Fruit fly (Drosophila melanogaster) whole organism, embryonic: ENCODE measurements around the gene mRpL30.
A peak's percentile ranks its signal among the peaks of the same experiment; 100 is the strongest.

Experiments used
- Aef1 ChIP-seq: fragments of 200-800 bp; sonication (Bioruptor generic); IDR thresholded peaks from 3 replicates; pipeline ENCODE4 v1.3.6; 2022; ENCODE audit warnings: missing biosample characterization, missing genetic modification characterization
- Blimp-1 ChIP-seq: fragments of 200-800 bp; sonication (Bioruptor generic); optimal IDR thresholded peaks from 3 replicates; lab custom pipeline; 2018; ENCODE audit warnings: missing biosample characterization, missing genetic modification characterization, mild to moderate bottlenecking, moderate library complexity, missing genetic modification reagents
- CG10267 ChIP-seq: fragments of 200-800 bp; sonication (Bioruptor generic); optimal IDR thresholded peaks from 2 replicates; lab custom pipeline; 2018; ENCODE audit warnings: missing biosample characterization, mild to moderate bottlenecking, missing genetic modification characterization, moderate library complexity
- CG11398 ChIP-seq: fragments of 200-800 bp; sonication (Bioruptor generic); optimal IDR thresholded peaks from 2 replicates; lab custom pipeline; 2016; ENCODE audit warnings: missing biosample characterization, missing genetic modification characterization
- CG12659 ChIP-seq: fragments of 200-800 bp; sonication (Bioruptor generic); optimal IDR thresholded peaks from 3 replicates; lab custom pipeline; 2017; ENCODE audit warnings: mild to moderate bottlenecking, missing biosample characterization, missing genetic modification reagents, missing genetic modification characterization
- CG13775 ChIP-seq: fragments of 200-800 bp; sonication (Bioruptor generic); optimal IDR thresholded peaks from 3 replicates; lab custom pipeline; 2017; ENCODE audit warnings: missing biosample characterization, mild to moderate bottlenecking, missing genetic modification characterization
- CG15269 ChIP-seq: fragments of 200-800 bp; sonication (Bioruptor generic); optimal IDR thresholded peaks from 2 replicates; lab custom pipeline; 2018; ENCODE audit warnings: missing biosample characterization, mild to moderate bottlenecking, missing genetic modification characterization, moderate library complexity
- CG16863 ChIP-seq: fragments of 200-800 bp; sonication (Bioruptor generic); optimal IDR thresholded peaks from 3 replicates; lab custom pipeline; 2016; ENCODE audit warnings: missing biosample characterization, missing genetic modification characterization
- CG18599 ChIP-seq: fragments of 200-800 bp; sonication (Bioruptor generic); optimal IDR thresholded peaks from 3 replicates; lab custom pipeline; 2017; ENCODE audit warnings: missing biosample characterization, missing genetic modification characterization, mild to moderate bottlenecking, moderate library complexity, missing genetic modification reagents
- CG30431 ChIP-seq: fragments of 200-800 bp; sonication (Bioruptor generic); optimal IDR thresholded peaks from 2 replicates; lab custom pipeline; 2017; ENCODE audit warnings: missing biosample characterization, missing genetic modification characterization
- CG3407 ChIP-seq: fragments of 200-800 bp; sonication (Bioruptor generic); optimal IDR thresholded peaks from 2 replicates; lab custom pipeline; 2018; ENCODE audit warnings: missing biosample characterization, mild to moderate bottlenecking, missing genetic modification characterization
- CG4328 ChIP-seq: fragments of 200-800 bp; sonication (Bioruptor generic); optimal IDR thresholded peaks from 3 replicates; lab custom pipeline; 2017; ENCODE audit warnings: missing biosample characterization, missing genetic modification reagents, missing genetic modification characterization
- CG4404 ChIP-seq: fragments of 200-800 bp; sonication (Bioruptor generic); IDR thresholded peaks from 2 replicates; pipeline ENCODE4 v1.3.6; 2022; ENCODE audit warnings: missing biosample characterization, missing genetic modification characterization
- CG7839 ChIP-seq: fragments of 200-800 bp; sonication (Bioruptor generic); optimal IDR thresholded peaks from 3 replicates; lab custom pipeline; 2018; ENCODE audit warnings: missing biosample characterization, mild to moderate bottlenecking, missing genetic modification characterization, moderate library complexity
- CG7928 ChIP-seq: fragments of 200-800 bp; sonication (Bioruptor generic); optimal IDR thresholded peaks from 2 replicates; lab custom pipeline; 2017; ENCODE audit warnings: missing biosample characterization, mild to moderate bottlenecking, missing genetic modification characterization
- CG8388 ChIP-seq: fragments of 200-800 bp; sonication (Bioruptor generic); optimal IDR thresholded peaks from 2 replicates; lab custom pipeline; 2019; ENCODE audit warnings: missing biosample characterization, mild to moderate bottlenecking, missing genetic modification characterization, moderate library complexity
- CoRest ChIP-seq: fragments of 200-800 bp; sonication (Bioruptor generic); optimal IDR thresholded peaks from 3 replicates; lab custom pipeline; 2018; ENCODE audit warnings: missing biosample characterization, mild to moderate bottlenecking, missing genetic modification characterization, moderate library complexity
- Dip2 ChIP-seq: fragments of 200-800 bp; sonication (Bioruptor generic); IDR thresholded peaks from 2 replicates; pipeline ENCODE4 v1.3.6; 2022; ENCODE audit warnings: missing biosample characterization, missing genetic modification characterization
- Dll ChIP-seq: fragments of 200-800 bp; sonication (Bioruptor generic); IDR thresholded peaks from 4 replicates; pipeline ENCODE4 v1.3.6; 2022; ENCODE audit warnings: missing biosample characterization, missing genetic modification characterization; ENCODE audit not compliant: partially characterized antibody
- Doc3 ChIP-seq: fragments of 200-800 bp; sonication (Bioruptor generic); IDR thresholded peaks from 3 replicates; pipeline ENCODE4 v1.3.6; 2022; ENCODE audit warnings: missing biosample characterization, missing genetic modification characterization; ENCODE audit not compliant: partially characterized antibody
- Drgx ChIP-seq: fragments of 200-800 bp; sonication (Bioruptor generic); IDR thresholded peaks from 2 replicates; pipeline ENCODE4 v1.3.6; 2022; ENCODE audit warnings: missing biosample characterization, missing genetic modification characterization
- ERR ChIP-seq: fragments of 200-800 bp; sonication (Bioruptor generic); optimal IDR thresholded peaks from 2 replicates; lab custom pipeline; 2016; ENCODE audit warnings: missing biosample characterization, missing genetic modification characterization
- Hsf ChIP-seq: fragments of 200-800 bp; sonication (Bioruptor generic); optimal IDR thresholded peaks from 3 replicates; lab custom pipeline; 2016; ENCODE audit warnings: missing biosample characterization, missing genetic modification characterization
- Nf-YA ChIP-seq: fragments of 200-800 bp; sonication (Bioruptor generic); IDR thresholded peaks from 2 replicates; pipeline ENCODE4 v1.3.6; 2022; ENCODE audit warnings: missing biosample characterization, missing genetic modification characterization
- Oaz ChIP-seq: fragments of 200-800 bp; sonication (Bioruptor generic); IDR thresholded peaks from 2 replicates; pipeline ENCODE4 v1.3.6; 2022; ENCODE audit warnings: missing biosample characterization, missing genetic modification characterization
- Pdp1 ChIP-seq, 2 experiments: fragments of 200-800 bp; sonication (Bioruptor generic); optimal IDR thresholded peaks; 3 replicates each; lab custom pipeline; 2016; ENCODE audit warnings: missing biosample characterization in 2 of 2, missing genetic modification characterization in 2 of 2, mild to moderate bottlenecking in 1 of 2, moderate library complexity in 1 of 2
- Sry-β ChIP-seq: fragments of 200-800 bp; sonication (Bioruptor generic); optimal IDR thresholded peaks from 2 replicates; lab custom pipeline; 2018; ENCODE audit warnings: missing biosample characterization, mild to moderate bottlenecking, missing genetic modification characterization, moderate library complexity
- Xrp1 ChIP-seq: fragments of 200-800 bp; sonication (Bioruptor generic); IDR thresholded peaks from 2 replicates; pipeline ENCODE4 v1.3.6; 2022; ENCODE audit warnings: missing biosample characterization, missing genetic modification characterization
- YL-1 ChIP-seq: fragments of 200-800 bp; sonication (Bioruptor generic); optimal IDR thresholded peaks from 3 replicates; lab custom pipeline; 2017; ENCODE audit warnings: missing biosample characterization, mild to moderate bottlenecking, missing genetic modification characterization
- br ChIP-seq: fragments of >200 bp; optimal IDR thresholded peaks from 2 replicates; lab custom pipeline; 2017
- croc ChIP-seq: fragments of 200-800 bp; sonication (Bioruptor generic); conservative IDR thresholded peaks from 3 replicates; pipeline ENCODE4 v1.3.6; 2022; ENCODE audit warnings: missing biosample characterization, missing genetic modification characterization
- crol ChIP-seq: fragments of 200-800 bp; sonication (Bioruptor generic); IDR thresholded peaks from 2 replicates; pipeline ENCODE4 v1.3.6; 2022; ENCODE audit warnings: missing biosample characterization, missing genetic modification characterization
- cwo ChIP-seq: fragments of 200-800 bp; sonication (Bioruptor generic); optimal IDR thresholded peaks from 3 replicates; lab custom pipeline; 2017; ENCODE audit warnings: missing biosample characterization, missing genetic modification characterization, mild to moderate bottlenecking, moderate library complexity, missing genetic modification reagents
- ems ChIP-seq: fragments of 200-800 bp; sonication (Bioruptor generic); optimal IDR thresholded peaks from 3 replicates; lab custom pipeline; 2016; ENCODE audit warnings: missing biosample characterization, missing genetic modification characterization
- ftz-f1 ChIP-seq: fragments of 200-800 bp; sonication (Bioruptor generic); optimal IDR thresholded peaks from 2 replicates; lab custom pipeline; 2016; ENCODE audit warnings: missing biosample characterization, missing genetic modification characterization
- gcm ChIP-seq: fragments of 200-800 bp; sonication (Bioruptor generic); optimal IDR thresholded peaks from 2 replicates; lab custom pipeline; 2019; ENCODE audit warnings: missing biosample characterization, mild to moderate bottlenecking, missing genetic modification characterization, moderate library complexity
- gem ChIP-seq: fragments of 200-800 bp; sonication (Bioruptor generic); optimal IDR thresholded peaks from 2 replicates; lab custom pipeline; 2019; ENCODE audit warnings: missing biosample characterization, mild to moderate bottlenecking, missing genetic modification characterization, moderate library complexity
- grn ChIP-seq: fragments of 200-800 bp; sonication (Bioruptor generic); optimal IDR thresholded peaks from 3 replicates; lab custom pipeline; 2017; ENCODE audit warnings: missing biosample characterization, missing genetic modification characterization
- hb ChIP-seq: fragments of 200-800 bp; sonication (Bioruptor generic); IDR thresholded peaks from 3 replicates; pipeline ENCODE4 v1.3.6; 2022; ENCODE audit warnings: missing biosample characterization, missing genetic modification characterization; ENCODE audit not compliant: partially characterized antibody
- kah ChIP-seq: fragments of 200-800 bp; sonication (Bioruptor generic); optimal IDR thresholded peaks from 2 replicates; lab custom pipeline; 2018; ENCODE audit warnings: missing biosample characterization, mild to moderate bottlenecking, missing genetic modification characterization
- mirr ChIP-seq: fragments of 200-800 bp; sonication (Bioruptor generic); optimal IDR thresholded peaks from 3 replicates; lab custom pipeline; 2018; ENCODE audit warnings: missing biosample characterization, mild to moderate bottlenecking, missing genetic modification characterization
- nmo ChIP-seq: fragments of 200-800 bp; sonication (Bioruptor generic); optimal IDR thresholded peaks from 2 replicates; lab custom pipeline; 2018; ENCODE audit warnings: missing biosample characterization, mild to moderate bottlenecking, missing genetic modification characterization, moderate library complexity
- prd ChIP-seq, 3 experiments: fragments of >200 bp in 2 of 3; fragments of 200-800 bp in 1 of 3; sonication (Bioruptor generic) in 1 of 3; optimal IDR thresholded peaks in 2 of 3; IDR thresholded peaks in 1 of 3; 2 replicates in 2 of 3; 3 replicates in 1 of 3; pipeline versions ENCODE4 v1.3.6 to Lab custom; 2017 to 2022; ENCODE audit warnings: missing biosample characterization in 1 of 3, missing genetic modification characterization in 1 of 3
- ro ChIP-seq: fragments of 200-800 bp; sonication (Bioruptor generic); IDR thresholded peaks from 2 replicates; pipeline ENCODE4 v1.3.6; 2022; ENCODE audit warnings: missing biosample characterization, missing genetic modification characterization
- schlank ChIP-seq: fragments of 200-800 bp; sonication (Bioruptor generic); optimal IDR thresholded peaks from 2 replicates; lab custom pipeline; 2018; ENCODE audit warnings: missing biosample characterization, mild to moderate bottlenecking, missing genetic modification characterization
- seq ChIP-seq: fragments of 200-800 bp; sonication (Bioruptor generic); IDR thresholded peaks from 2 replicates; pipeline ENCODE4 v1.3.6; 2022; ENCODE audit warnings: missing biosample characterization, missing genetic modification characterization
- sqz ChIP-seq: fragments of 200-800 bp; sonication (Bioruptor generic); optimal IDR thresholded peaks from 3 replicates; lab custom pipeline; 2018; ENCODE audit warnings: missing biosample characterization, mild to moderate bottlenecking, missing genetic modification characterization
- ttk ChIP-seq: fragments of 200-800 bp; sonication (Bioruptor generic); IDR thresholded peaks from 2 replicates; pipeline ENCODE4 v2.1.2; 2022; ENCODE audit warnings: missing biosample characterization, missing genetic modification characterization
- zen ChIP-seq: fragments of 200-800 bp; sonication (Bioruptor generic); optimal IDR thresholded peaks from 3 replicates; lab custom pipeline; 2018; ENCODE audit warnings: missing biosample characterization, mild to moderate bottlenecking, missing genetic modification characterization, moderate library complexity

mRpL30 gene

dm6 chrX:4684444-4684924 lies 36.8 kb downstream of the mRpL30 start (continued):
- TF ChIP-seq sqz (GFP tag; lab: Kevin White, UChicago) (peak; percentile 76), nmo (GFP tag; lab: Kevin White, UChicago) (peak; percentile 74), Hsf (peak; percentile 81), CG4328 (GFP tag; lab: Kevin White, UChicago) (peak; percentile 78), CoRest (tag; lab: Kevin White, UChicago) (peak; percentile 91), CG10267 (tag; lab: Kevin White, UChicago) (peak; percentile 64), grn (GFP tag; lab: Kevin White, UChicago) (peak; percentile 39), CG4404 (GFP tag; lab: Robert Waterston, UW) (peak; percentile 86), ftz-f1 (GFP tag; lab: Kevin White, UChicago) (peak; percentile 87), Doc3 (peak; percentile 79), prd (optimal IDR thresholded peaks at IDR 0.05; lab: Kevin White, UChicago) (no peak), prd (GFP tag; IDR thresholded peaks at IDR 0.05; lab: Robert Waterston, UW) (peak; percentile 93), CG18599 (GFP tag; lab: Kevin White, UChicago) (peak; percentile 89), Dll (peak; percentile 81), ems (GFP tag; lab: Kevin White, UChicago) (peak; percentile 73), Blimp-1 (GFP tag; lab: Kevin White, UChicago) (peak; percentile 50), Nf-YA (GFP tag; lab: Robert Waterston, UW) (peak; percentile 76; the same call in 1 of the 2 replicates), CG15269 (tag; lab: Kevin White, UChicago) (peak; percentile 85), kah (no peak), Oaz (peak; percentile 84), YL-1 (peak; percentile 96), Aef1 (GFP tag; lab: Robert Waterston, UW) (peak; percentile 88), ERR (peak; percentile 79), cwo (GFP tag; lab: Kevin White, UChicago) (peak; percentile 72), hb (GFP tag; lab: Robert Waterston, UW) (peak; percentile 77; the same call in 2 of the 3 replicates), crol (peak; percentile 85), CG11398 (GFP tag; lab: Kevin White, UChicago) (peak; percentile 68), Drgx (GFP tag; lab: Robert Waterston, UW) (peak; percentile 79), CG8388 (GFP tag; lab: Kevin White, UChicago) (peak; percentile 46), ttk (GFP tag; lab: Robert Waterston, UW) (peak; percentile 82), Xrp1 (GFP tag; lab: Robert Waterston, UW) (peak; percentile 87), CG30431 (GFP tag; lab: Kevin White, UChicago) (peak; percentile 68), CG7928 (peak; percentile 44), CG3407 (GFP tag; lab: Kevin White, UChicago) (no peak), mirr (GFP tag; lab: Kevin White, UChicago) (peak; percentile 85), Sry-β (GFP tag; lab: Kevin White, UChicago) (peak; percentile 68), CG13775 (GFP tag; lab: Kevin White, UChicago) (peak; percentile 76), zen (tag; lab: Kevin White, UChicago) (peak; percentile 54), seq (peak; percentile 85), gem (tag; lab: Kevin White, UChicago) (peak; percentile 82), gcm (GFP tag; lab: Kevin White, UChicago) (peak; percentile 51), schlank (tag; lab: Kevin White, UChicago) (peak; percentile 81), CG7839 (peak; percentile 81), CG12659 (GFP tag; lab: Kevin White, UChicago) (peak; percentile 92), Pdp1 (GFP tag; optimal IDR thresholded peaks at IDR 0.05; lab: Kevin White, UChicago) (peak; percentile 84 to 100), ro (peak; percentile 37; the same call in 1 of the 2 replicates), croc (GFP tag; lab: Robert Waterston, UW) (peak; percentile 52), br (lab: Kevin White, UChicago) (no peak), CG16863 (GFP tag; lab: Kevin White, UChicago) (peak; percentile 78), Dip2 (GFP tag; lab: Robert Waterston, UW) (no peak)
